Fruit fly (Drosophila melanogaster) whole organism, embryonic: ENCODE results near the gene CG13484.

Experiments
- BEAF-32 ChIP-seq: fragments of 200-800 bp; sonication (Bioruptor generic); optimal IDR thresholded peaks from 3 replicates; lab custom pipeline; 2017; ENCODE audit warnings: missing biosample characterization, missing genetic modification characterization, mild to moderate bottlenecking, moderate library complexity, missing genetic modification reagents
- CG1024 ChIP-seq: fragments of 200-800 bp; sonication (Bioruptor generic); IDR thresholded peaks from 2 replicates; pipeline ENCODE4 v1.3.6; 2022; ENCODE audit warnings: missing biosample characterization, missing genetic modification characterization
- CG10274 ChIP-seq: fragments of 200-800 bp; sonication (Bioruptor generic); optimal IDR thresholded peaks from 3 replicates; lab custom pipeline; 2017; ENCODE audit warnings: missing biosample characterization, mild to moderate bottlenecking, missing genetic modification characterization
- CG10366 ChIP-seq: fragments of 200-800 bp; sonication (Bioruptor generic); IDR thresholded peaks from 2 replicates; pipeline ENCODE4 v1.3.6; 2022; ENCODE audit warnings: missing biosample characterization, missing genetic modification characterization
- CG11247 ChIP-seq: fragments of 200-800 bp; sonication (Bioruptor generic); IDR thresholded peaks from 2 replicates; pipeline ENCODE4 v1.3.6; 2022; ENCODE audit warnings: missing biosample characterization, missing genetic modification characterization
- CG11398 ChIP-seq: fragments of 200-800 bp; sonication (Bioruptor generic); optimal IDR thresholded peaks from 2 replicates; lab custom pipeline; 2016; ENCODE audit warnings: missing biosample characterization, missing genetic modification characterization
- CG12236 ChIP-seq: fragments of 200-800 bp; sonication (Bioruptor generic); optimal IDR thresholded peaks from 2 replicates; lab custom pipeline; 2016; ENCODE audit warnings: missing biosample characterization, missing genetic modification characterization
- CG12744 ChIP-seq: fragments of 200-800 bp; sonication (Bioruptor generic); optimal IDR thresholded peaks from 2 replicates; lab custom pipeline; 2016; ENCODE audit warnings: missing biosample characterization, missing genetic modification characterization
- CG13296 ChIP-seq: fragments of 200-800 bp; sonication (Bioruptor generic); optimal IDR thresholded peaks from 3 replicates; lab custom pipeline; 2018; ENCODE audit warnings: missing biosample characterization, mild to moderate bottlenecking, missing genetic modification characterization
- CG14710 ChIP-seq: fragments of 200-800 bp; sonication (Bioruptor generic); optimal IDR thresholded peaks from 3 replicates; lab custom pipeline; 2019; ENCODE audit warnings: missing biosample characterization, mild to moderate bottlenecking, missing genetic modification characterization, moderate library complexity
- CG15479 ChIP-seq: fragments of 200-800 bp; sonication (Bioruptor generic); optimal IDR thresholded peaks from 3 replicates; lab custom pipeline; 2019; ENCODE audit warnings: missing biosample characterization, mild to moderate bottlenecking, missing genetic modification characterization, moderate library complexity
- CG16813 ChIP-seq: fragments of 200-800 bp; sonication (Bioruptor generic); IDR thresholded peaks from 3 replicates; pipeline ENCODE4 v1.3.6; 2022; ENCODE audit warnings: missing biosample characterization, missing genetic modification characterization; ENCODE audit not compliant: partially characterized antibody
- CG17568 ChIP-seq: fragments of 200-800 bp; sonication (Bioruptor generic); optimal IDR thresholded peaks from 2 replicates; lab custom pipeline; 2018; ENCODE audit warnings: missing biosample characterization, mild to moderate bottlenecking, missing genetic modification characterization, moderate library complexity
- CG2129 ChIP-seq: fragments of 200-800 bp; sonication (Bioruptor generic); IDR thresholded peaks from 2 replicates; pipeline ENCODE4 v1.3.6; 2022; ENCODE audit warnings: missing biosample characterization, missing genetic modification characterization; ENCODE audit not compliant: partially characterized antibody
- CG30431 ChIP-seq: fragments of 200-800 bp; sonication (Bioruptor generic); optimal IDR thresholded peaks from 2 replicates; lab custom pipeline; 2017; ENCODE audit warnings: missing biosample characterization, missing genetic modification characterization
- CG31388 ChIP-seq: fragments of 200-800 bp; sonication (Bioruptor generic); optimal IDR thresholded peaks from 2 replicates; lab custom pipeline; 2016; ENCODE audit warnings: missing biosample characterization, missing genetic modification characterization
- CG3407 ChIP-seq: fragments of 200-800 bp; sonication (Bioruptor generic); optimal IDR thresholded peaks from 2 replicates; lab custom pipeline; 2018; ENCODE audit warnings: missing biosample characterization, mild to moderate bottlenecking, missing genetic modification characterization
- CG3726 ChIP-seq: fragments of 200-800 bp; sonication (Bioruptor generic); IDR thresholded peaks from 3 replicates; pipeline ENCODE4, ENCODE4 v1.3.6; 2022; ENCODE audit warnings: missing biosample characterization, missing genetic modification characterization
- CG6689 ChIP-seq: fragments of 200-800 bp; sonication (Bioruptor generic); IDR thresholded peaks from 2 replicates; pipeline ENCODE4 v1.3.6; 2022; ENCODE audit warnings: missing biosample characterization, missing genetic modification characterization
- CG7963 ChIP-seq: fragments of 200-800 bp; sonication (Bioruptor generic); IDR thresholded peaks from 3 replicates; pipeline ENCODE4 v1.3.6; 2022; ENCODE audit warnings: missing biosample characterization, missing genetic modification characterization; ENCODE audit not compliant: partially characterized antibody
- Dip3 ChIP-seq: fragments of 200-800 bp; sonication (Bioruptor generic); optimal IDR thresholded peaks from 3 replicates; lab custom pipeline; 2016; ENCODE audit warnings: missing biosample characterization, missing genetic modification characterization
- E2f2 ChIP-seq: fragments of 200-800 bp; sonication (Bioruptor generic); IDR thresholded peaks from 2 replicates; pipeline ENCODE4 v1.3.6; 2022; ENCODE audit warnings: missing biosample characterization, missing genetic modification characterization
- Eip74EF ChIP-seq, 2 experiments: fragments of 200-800 bp in 1 of 2; fragments of >200 bp in 1 of 2; sonication (Bioruptor generic) in 1 of 2; optimal IDR thresholded peaks; 2 replicates each; lab custom pipeline; 2017 to 2019; ENCODE audit warnings: missing biosample characterization in 2 of 2, missing genetic modification characterization in 2 of 2, mild to moderate bottlenecking in 1 of 2, moderate library complexity in 1 of 2
- Lhr ChIP-seq: fragments of 200-800 bp; sonication (Bioruptor generic); optimal IDR thresholded peaks from 3 replicates; lab custom pipeline; 2017; ENCODE audit warnings: mild to moderate bottlenecking, missing biosample characterization, missing genetic modification reagents, missing genetic modification characterization
- Max ChIP-seq: fragments of 200-800 bp; sonication (Bioruptor generic); optimal IDR thresholded peaks from 2 replicates; lab custom pipeline; 2016; ENCODE audit warnings: missing biosample characterization, mild to moderate bottlenecking, missing genetic modification characterization
- Myb ChIP-seq: fragments of 200-800 bp; sonication (Bioruptor generic); optimal IDR thresholded peaks from 2 replicates; lab custom pipeline; 2016; ENCODE audit warnings: missing biosample characterization, missing genetic modification characterization
- Opbp ChIP-seq: fragments of 200-800 bp; sonication (Bioruptor generic); IDR thresholded peaks from 3 replicates; pipeline ENCODE4 v1.3.6; 2022; ENCODE audit warnings: missing biosample characterization, missing genetic modification characterization; ENCODE audit not compliant: partially characterized antibody
- Pdp1 ChIP-seq, 2 experiments: fragments of 200-800 bp; sonication (Bioruptor generic); optimal IDR thresholded peaks; 3 replicates each; lab custom pipeline; 2016; ENCODE audit warnings: missing biosample characterization in 2 of 2, missing genetic modification characterization in 2 of 2, mild to moderate bottlenecking in 1 of 2, moderate library complexity in 1 of 2
- Poxn ChIP-seq: fragments of 200-800 bp; sonication (Bioruptor generic); IDR thresholded peaks from 2 replicates; pipeline ENCODE4 v1.3.6; 2022; ENCODE audit warnings: missing biosample characterization, missing genetic modification characterization
- Sin3A ChIP-seq: fragments of >200 bp; optimal IDR thresholded peaks from 2 replicates; lab custom pipeline; 2018
- Ssrp ChIP-seq: fragments of 200-800 bp; sonication (Bioruptor generic); optimal IDR thresholded peaks from 2 replicates; lab custom pipeline; 2018; ENCODE audit warnings: missing biosample characterization, mild to moderate bottlenecking, missing genetic modification characterization, moderate library complexity
- ap ChIP-seq: fragments of 200-800 bp; sonication (Bioruptor generic); IDR thresholded peaks from 2 replicates; pipeline ENCODE4 v1.3.6; 2022; ENCODE audit warnings: missing biosample characterization, missing genetic modification characterization
- chm ChIP-seq: fragments of 200-800 bp; sonication (Bioruptor generic); IDR thresholded peaks from 2 replicates; pipeline ENCODE4 v1.3.6; 2022; ENCODE audit warnings: missing biosample characterization, missing genetic modification characterization
- emc ChIP-seq: fragments of 200-800 bp; sonication (Bioruptor generic); optimal IDR thresholded peaks from 2 replicates; lab custom pipeline; 2016; ENCODE audit warnings: missing biosample characterization, missing genetic modification characterization
- fd102C ChIP-seq: fragments of 200-800 bp; sonication (Bioruptor generic); optimal IDR thresholded peaks from 2 replicates; lab custom pipeline; 2018; ENCODE audit warnings: missing biosample characterization, mild to moderate bottlenecking, missing genetic modification characterization, moderate library complexity
- fru ChIP-seq: fragments of >200 bp; optimal IDR thresholded peaks from 2 replicates; lab custom pipeline; 2017
- her ChIP-seq: fragments of 200-800 bp; sonication (Bioruptor generic); optimal IDR thresholded peaks from 2 replicates; lab custom pipeline; 2016; ENCODE audit warnings: missing biosample characterization, missing genetic modification characterization
- kay ChIP-seq: fragments of 200-800 bp; sonication (Bioruptor generic); optimal IDR thresholded peaks from 2 replicates; lab custom pipeline; 2016; ENCODE audit warnings: missing biosample characterization, missing genetic modification characterization
- klu ChIP-seq: fragments of 200-800 bp; sonication (Bioruptor generic); IDR thresholded peaks from 2 replicates; pipeline ENCODE4 v1.3.6; 2022; ENCODE audit warnings: missing biosample characterization, missing genetic modification characterization
- nau ChIP-seq: fragments of 200-800 bp; sonication (Bioruptor generic); optimal IDR thresholded peaks from 3 replicates; lab custom pipeline; 2017; ENCODE audit warnings: missing biosample characterization, mild to moderate bottlenecking, missing genetic modification characterization, missing genetic modification reagents
- odd ChIP-seq: fragments of 200-800 bp; sonication (Bioruptor generic); optimal IDR thresholded peaks from 2 replicates; lab custom pipeline; 2017; ENCODE audit warnings: missing biosample characterization, mild to moderate bottlenecking, missing genetic modification characterization
- org-1 ChIP-seq: fragments of 200-800 bp; sonication (Bioruptor generic); optimal IDR thresholded peaks from 2 replicates; lab custom pipeline; 2017; ENCODE audit warnings: missing biosample characterization, missing genetic modification characterization
- pan ChIP-seq, 4 experiments: fragments of >200 bp in 3 of 4; fragments of 200-800 bp in 1 of 4; sonication (Bioruptor generic) in 1 of 4; optimal IDR thresholded peaks in 3 of 4; IDR thresholded peaks in 1 of 4; 2 replicates each; pipeline versions ENCODE4 v1.3.6 to Lab custom; 2017 to 2022; ENCODE audit warnings: missing biosample characterization in 2 of 4, missing genetic modification characterization in 2 of 4, mixed read lengths in 1 of 4
- pfk ChIP-seq: fragments of 200-800 bp; sonication (Bioruptor generic); optimal IDR thresholded peaks from 2 replicates; lab custom pipeline; 2018; ENCODE audit warnings: missing biosample characterization, mild to moderate bottlenecking, missing genetic modification characterization, moderate library complexity
- prd ChIP-seq, 3 experiments: fragments of >200 bp in 2 of 3; fragments of 200-800 bp in 1 of 3; sonication (Bioruptor generic) in 1 of 3; optimal IDR thresholded peaks in 2 of 3; IDR thresholded peaks in 1 of 3; 2 replicates in 2 of 3; 3 replicates in 1 of 3; pipeline versions ENCODE4 v1.3.6 to Lab custom; 2017 to 2022; ENCODE audit warnings: missing biosample characterization in 1 of 3, missing genetic modification characterization in 1 of 3
- salm ChIP-seq: fragments of 200-800 bp; sonication (Bioruptor generic); optimal IDR thresholded peaks from 2 replicates; lab custom pipeline; 2018; ENCODE audit warnings: missing biosample characterization, mild to moderate bottlenecking, missing genetic modification characterization
- sc ChIP-seq, 3 experiments: fragments of >200 bp in 2 of 3; fragments of 200-800 bp in 1 of 3; sonication (Bioruptor generic) in 1 of 3; optimal IDR thresholded peaks; 2 replicates in 2 of 3; 3 replicates in 1 of 3; lab custom pipeline; 2017; ENCODE audit warnings: mild to moderate bottlenecking in 1 of 3, missing biosample characterization in 1 of 3, missing genetic modification characterization in 1 of 3, missing genetic modification reagents in 1 of 3
- schlank ChIP-seq: fragments of 200-800 bp; sonication (Bioruptor generic); optimal IDR thresholded peaks from 2 replicates; lab custom pipeline; 2018; ENCODE audit warnings: missing biosample characterization, mild to moderate bottlenecking, missing genetic modification characterization
- tin ChIP-seq: fragments of 200-800 bp; sonication (Bioruptor generic); optimal IDR thresholded peaks from 3 replicates; lab custom pipeline; 2016; ENCODE audit warnings: missing biosample characterization, missing genetic modification characterization
- usp ChIP-seq: fragments of >200 bp; optimal IDR thresholded peaks from 2 replicates; lab custom pipeline; 2017; ENCODE audit warnings: missing biosample characterization, missing genetic modification characterization

The CG13484 gene

dm6 chr3L:14004041-14004407, 48.9 kb downstream of the CG13484 start (continued):
- 0 out of 2 replicates have a peak, but pooled peaks have one; percentile 17 for TF ChIP-seq E2f2 (GFP tag; lab: Robert Waterston, UW)
- TF ChIP-seq CG3726 (GFP tag; lab: Robert Waterston, UW): no peak
- no peak for TF ChIP-seq CG12236 (GFP tag; lab: Kevin White, UChicago)
- no peak for TF ChIP-seq CG16813 (GFP tag; lab: Robert Waterston, UW)
- TF ChIP-seq CG10274 (GFP tag; lab: Kevin White, UChicago): no peak
- TF ChIP-seq Eip74EF (GFP tag; optimal IDR thresholded peaks at IDR 0.05; lab: Kevin White, UChicago): no peak
- peak; percentile 63 for TF ChIP-seq CG15479 (GFP tag; lab: Kevin White, UChicago)
- no peak for TF ChIP-seq fd102C (GFP tag; lab: Kevin White, UChicago)
- TF ChIP-seq CG30431: no peak
- TF ChIP-seq CG3407 (GFP tag; lab: Kevin White, UChicago): no peak
- peak; percentile 51 for TF ChIP-seq CG1024
- no peak for TF ChIP-seq emc (GFP tag; lab: Kevin White, UChicago)
- no peak for TF ChIP-seq fru (lab: Kevin White, UChicago)
- peak; percentile 13; the same call in 1 of the 2 replicates for TF ChIP-seq CG10366 (GFP tag; lab: Robert Waterston, UW)
- no peak for TF ChIP-seq her
- no peak for TF ChIP-seq ap
- no peak for TF ChIP-seq odd (GFP tag; lab: Kevin White, UChicago)
- TF ChIP-seq Max (GFP tag; lab: Kevin White, UChicago): peak; percentile 15
- peak; percentile 100 for TF ChIP-seq Opbp (GFP tag; lab: Robert Waterston, UW)
- TF ChIP-seq CG7963 (GFP tag; lab: Robert Waterston, UW): no peak
- TF ChIP-seq Myb (GFP tag; lab: Kevin White, UChicago): no peak
- no peak for TF ChIP-seq Ssrp
- no peak for TF ChIP-seq klu
- no peak for TF ChIP-seq CG12744 (GFP tag; lab: Kevin White, UChicago)
- TF ChIP-seq CG17568 (GFP tag; lab: Kevin White, UChicago): peak; percentile 16
- no peak for TF ChIP-seq schlank (tag; lab: Kevin White, UChicago)
- no peak for TF ChIP-seq usp
- no peak for TF ChIP-seq Dip3 (GFP tag; lab: Kevin White, UChicago)
- TF ChIP-seq Sin3A (lab: Kevin White, UChicago): no peak
- TF ChIP-seq Poxn (GFP tag; lab: Robert Waterston, UW): no peak
- TF ChIP-seq kay (GFP tag; lab: Kevin White, UChicago): no peak
- TF ChIP-seq CG13296 (GFP tag; lab: Kevin White, UChicago): peak; percentile 29
- peak; percentile 27 for TF ChIP-seq CG14710 (tag; lab: Kevin White, UChicago)
- no peak for TF ChIP-seq salm (tag; lab: Kevin White, UChicago)
- no peak for TF ChIP-seq Lhr
- no peak for TF ChIP-seq CG6689 (GFP tag; lab: Robert Waterston, UW)
- TF ChIP-seq CG31388 (GFP tag; lab: Kevin White, UChicago): no peak
- TF ChIP-seq chm (GFP tag; lab: Robert Waterston, UW): no peak
- TF ChIP-seq CG11398: no peak
- TF ChIP-seq tin: no peak
- no peak for TF ChIP-seq pan (optimal IDR thresholded peaks at IDR 0.05; lab: Kevin White, UChicago)
- peak in 1 of 2 experiments; percentile 37 for TF ChIP-seq pan (GFP tag; optimal IDR thresholded peaks at IDR 0.05 in 1 of 2, IDR thresholded peaks at IDR 0.05 in 1 of 2)
- TF ChIP-seq pfk (GFP tag; lab: Kevin White, UChicago): peak; percentile 55
- TF ChIP-seq org-1 (GFP tag; lab: Kevin White, UChicago): no peak
- peak; percentile 8 for TF ChIP-seq BEAF-32 (GFP tag; lab: Kevin White, UChicago)
- TF ChIP-seq CG11247 (GFP tag; lab: Robert Waterston, UW): peak; percentile 40; the same call in 1 of the 2 replicates
- no peak for TF ChIP-seq Pdp1 (GFP tag; optimal IDR thresholded peaks at IDR 0.05; lab: Kevin White, UChicago)
- TF ChIP-seq CG2129: no peak
- no peak for TF ChIP-seq sc (optimal IDR thresholded peaks at IDR 0.05; lab: Kevin White, UChicago)
- no peak for TF ChIP-seq sc (GFP tag; optimal IDR thresholded peaks at IDR 0.05; lab: Kevin White, UChicago)
- no peak for TF ChIP-seq prd (optimal IDR thresholded peaks at IDR 0.05; lab: Kevin White, UChicago)
- TF ChIP-seq prd (GFP tag; IDR thresholded peaks at IDR 0.05; lab: Robert Waterston, UW): no peak
- TF ChIP-seq nau (GFP tag; lab: Kevin White, UChicago): no peak
